Worm (Caenorhabditis elegans) whole organism, L4 larva: ENCODE results near the gene nuc-1.

ENCODE experiments used
- F37D6.2 ChIP-seq: sonication (generic microtip); optimal IDR thresholded peaks from 2 replicates; lab custom pipeline; 2016; ENCODE audit warnings: mild to moderate bottlenecking, missing genetic modification characterization, missing compliant biosample characterization
- lin-39 ChIP-seq: fragments of 150-350 bp; optimal IDR thresholded peaks from 2 replicates; lab custom pipeline; 2014; ENCODE audit warnings: missing biosample characterization, missing genetic modification reagents, missing genetic modification characterization
- lsy-2 ChIP-seq, 2 experiments: fragments of 150-350 bp in 1 of 2; sonication (generic microtip) in 1 of 2; optimal IDR thresholded peaks; 2 replicates each; lab custom pipeline; 2014 to 2017; ENCODE audit warnings: missing biosample characterization in 2 of 2, missing genetic modification characterization in 2 of 2
- mes-2 ChIP-seq: sonication (generic microtip); optimal IDR thresholded peaks from 2 replicates; lab custom pipeline; 2016; ENCODE audit warnings: missing genotype, mild to moderate bottlenecking, missing genetic modification characterization, missing compliant biosample characterization; ENCODE audit not compliant: poor library complexity, severe bottlenecking
- unc-130 ChIP-seq: sonication (generic microtip); optimal IDR thresholded peaks from 2 replicates; lab custom pipeline; 2016; ENCODE audit warnings: missing genetic modification reagents, missing genetic modification characterization, missing compliant biosample characterization

ce11 chrX:9504221-9504620 lies 35.5 kb upstream of the nuc-1 start:
- TF ChIP-seq lsy-2 (tag; optimal IDR thresholded peaks at IDR 0.05; lab: Kevin White, UChicago) (no peak), lin-39 (tag; lab: Kevin White, UChicago) (no peak), mes-2 (no peak), F37D6.2 (no peak), unc-130 (GFP tag; lab: Kevin White, UChicago) (no peak)
